Fruit fly (Drosophila melanogaster) whole organism, embryonic: ENCODE results near the gene CG10337.

ENCODE experiments used
- CG10209 ChIP-seq: fragments of 200-800 bp; sonication (Bioruptor generic); optimal IDR thresholded peaks from 3 replicates; lab custom pipeline; 2017; ENCODE audit warnings: missing biosample characterization, mild to moderate bottlenecking, missing genetic modification characterization, missing genetic modification reagents
- CG10267 ChIP-seq: fragments of 200-800 bp; sonication (Bioruptor generic); optimal IDR thresholded peaks from 2 replicates; lab custom pipeline; 2018; ENCODE audit warnings: missing biosample characterization, mild to moderate bottlenecking, missing genetic modification characterization, moderate library complexity
- CG11247 ChIP-seq: fragments of 200-800 bp; sonication (Bioruptor generic); IDR thresholded peaks from 2 replicates; pipeline ENCODE4 v1.3.6; 2022; ENCODE audit warnings: missing biosample characterization, missing genetic modification characterization
- CG11504 ChIP-seq: fragments of 200-800 bp; sonication (Bioruptor generic); optimal IDR thresholded peaks from 3 replicates; lab custom pipeline; 2019; ENCODE audit warnings: missing biosample characterization, mild to moderate bottlenecking, missing genetic modification characterization, moderate library complexity
- CG12769 ChIP-seq: fragments of 200-800 bp; sonication (Bioruptor generic); optimal IDR thresholded peaks from 2 replicates; lab custom pipeline; 2019; ENCODE audit warnings: missing biosample characterization, mild to moderate bottlenecking, missing genetic modification characterization, moderate library complexity
- CG13287 ChIP-seq: fragments of 200-800 bp; sonication (Bioruptor generic); IDR thresholded peaks from 2 replicates; pipeline ENCODE4 v1.3.6; 2022; ENCODE audit warnings: missing biosample characterization, missing genetic modification characterization; ENCODE audit not compliant: partially characterized antibody
- CG13775 ChIP-seq: fragments of 200-800 bp; sonication (Bioruptor generic); optimal IDR thresholded peaks from 3 replicates; lab custom pipeline; 2017; ENCODE audit warnings: missing biosample characterization, mild to moderate bottlenecking, missing genetic modification characterization
- CG18262 ChIP-seq: fragments of 200-800 bp; optimal IDR thresholded peaks from 3 replicates; lab custom pipeline; 2019; ENCODE audit warnings: missing biosample characterization, mild to moderate bottlenecking, missing genetic modification characterization, moderate library complexity
- CG1832 ChIP-seq: fragments of 200-800 bp; sonication (Bioruptor generic); optimal IDR thresholded peaks from 2 replicates; lab custom pipeline; 2017; ENCODE audit warnings: missing biosample characterization, mild to moderate bottlenecking, missing genetic modification characterization, inconsistent platforms
- CG18476 ChIP-seq: fragments of 200-800 bp; sonication (Bioruptor generic); optimal IDR thresholded peaks from 2 replicates; lab custom pipeline; 2016; ENCODE audit warnings: missing biosample characterization, mild to moderate bottlenecking, missing genetic modification characterization
- CG42726 ChIP-seq: fragments of 200-800 bp; sonication (Bioruptor generic); IDR thresholded peaks from 2 replicates; pipeline ENCODE4 v1.3.6; 2022; ENCODE audit warnings: missing biosample characterization, missing genetic modification characterization; ENCODE audit not compliant: partially characterized antibody
- CG43689 ChIP-seq: fragments of 200-800 bp; sonication (Bioruptor generic); IDR thresholded peaks from 2 replicates; pipeline ENCODE4 v1.3.6; 2022; ENCODE audit warnings: missing biosample characterization, missing genetic modification characterization
- CG4404 ChIP-seq: fragments of 200-800 bp; sonication (Bioruptor generic); IDR thresholded peaks from 2 replicates; pipeline ENCODE4 v1.3.6; 2022; ENCODE audit warnings: missing biosample characterization, missing genetic modification characterization
- CG6689 ChIP-seq: fragments of 200-800 bp; sonication (Bioruptor generic); IDR thresholded peaks from 2 replicates; pipeline ENCODE4 v1.3.6; 2022; ENCODE audit warnings: missing biosample characterization, missing genetic modification characterization
- CG7372 ChIP-seq: fragments of 200-800 bp; sonication (Bioruptor generic); IDR thresholded peaks from 2 replicates; pipeline ENCODE4 v1.3.6; 2022; ENCODE audit warnings: missing biosample characterization, missing genetic modification characterization
- CG7745 ChIP-seq: fragments of 200-800 bp; sonication (Bioruptor generic); optimal IDR thresholded peaks from 2 replicates; lab custom pipeline; 2018; ENCODE audit warnings: missing biosample characterization, mild to moderate bottlenecking, missing genetic modification characterization, moderate library complexity
- CG8290 ChIP-seq, 3 experiments: fragments of 200-800 bp; sonication (Bioruptor generic); optimal IDR thresholded peaks; 2 replicates each; lab custom pipeline; 2016 to 2019; ENCODE audit warnings: missing biosample characterization in 3 of 3, missing genetic modification characterization in 3 of 3, mild to moderate bottlenecking in 2 of 3, moderate library complexity in 1 of 3
- CG8388 ChIP-seq: fragments of 200-800 bp; sonication (Bioruptor generic); optimal IDR thresholded peaks from 2 replicates; lab custom pipeline; 2019; ENCODE audit warnings: missing biosample characterization, mild to moderate bottlenecking, missing genetic modification characterization, moderate library complexity
- Ets65A ChIP-seq: fragments of 200-800 bp; sonication (Bioruptor generic); peaks from one replicate; lab custom pipeline; 2016; ENCODE audit warnings: missing biosample characterization, missing genetic modification characterization
- Fer2 ChIP-seq: fragments of 200-800 bp; sonication (Bioruptor generic); optimal IDR thresholded peaks from 2 replicates; lab custom pipeline; 2018; ENCODE audit warnings: missing biosample characterization, mild to moderate bottlenecking, missing genetic modification characterization, moderate library complexity
- GATAe ChIP-seq: fragments of 200-800 bp; sonication (Bioruptor generic); conservative IDR thresholded peaks from 2 replicates; pipeline ENCODE4 v1.3.6; 2022; ENCODE audit warnings: missing biosample characterization, missing genetic modification characterization
- HmgZ ChIP-seq: fragments of 200-800 bp; sonication (Bioruptor generic); optimal IDR thresholded peaks from 2 replicates; lab custom pipeline; 2018; ENCODE audit warnings: missing biosample characterization, mild to moderate bottlenecking, missing genetic modification characterization
- Hmr ChIP-seq: fragments of 200-800 bp; sonication (Bioruptor generic); optimal IDR thresholded peaks from 3 replicates; lab custom pipeline; 2017; ENCODE audit warnings: mild to moderate bottlenecking, missing biosample characterization, missing genetic modification reagents, missing genetic modification characterization
- Hr39 ChIP-seq: fragments of >200 bp; optimal IDR thresholded peaks from 2 replicates; lab custom pipeline; 2017
- Hsf ChIP-seq: fragments of 200-800 bp; sonication (Bioruptor generic); optimal IDR thresholded peaks from 3 replicates; lab custom pipeline; 2016; ENCODE audit warnings: missing biosample characterization, missing genetic modification characterization
- MESR4 ChIP-seq: fragments of 200-800 bp; sonication (Bioruptor generic); optimal IDR thresholded peaks from 2 replicates; lab custom pipeline; 2018; ENCODE audit warnings: missing biosample characterization, mild to moderate bottlenecking, missing genetic modification characterization, moderate library complexity
- Myb ChIP-seq: fragments of 200-800 bp; sonication (Bioruptor generic); optimal IDR thresholded peaks from 2 replicates; lab custom pipeline; 2016; ENCODE audit warnings: missing biosample characterization, missing genetic modification characterization
- Rfx ChIP-seq: fragments of 200-800 bp; sonication (Bioruptor generic); IDR thresholded peaks from 2 replicates; pipeline ENCODE4 v1.3.6; 2022; ENCODE audit warnings: missing biosample characterization, missing genetic modification characterization
- ap ChIP-seq: fragments of 200-800 bp; sonication (Bioruptor generic); IDR thresholded peaks from 2 replicates; pipeline ENCODE4 v1.3.6; 2022; ENCODE audit warnings: missing biosample characterization, missing genetic modification characterization
- ash1 ChIP-seq: fragments of 200-800 bp; sonication (Bioruptor generic); optimal IDR thresholded peaks from 2 replicates; lab custom pipeline; 2018; ENCODE audit warnings: missing biosample characterization, mild to moderate bottlenecking, missing genetic modification characterization
- cas ChIP-seq: fragments of 200-800 bp; sonication (Bioruptor generic); IDR thresholded peaks from 2 replicates; pipeline ENCODE4 v1.3.6; 2022; ENCODE audit warnings: missing biosample characterization, missing genetic modification characterization
- chinmo ChIP-seq: fragments of 200-800 bp; sonication (Bioruptor generic); IDR thresholded peaks from 4 replicates; pipeline ENCODE4 v1.3.6; 2022; ENCODE audit warnings: missing biosample characterization, missing genetic modification characterization; ENCODE audit not compliant: partially characterized antibody
- dati ChIP-seq: fragments of 200-800 bp; sonication (Bioruptor generic); IDR thresholded peaks from 2 replicates; pipeline ENCODE4 v1.3.6; 2022; ENCODE audit warnings: missing biosample characterization, missing genetic modification characterization
- exex ChIP-seq: fragments of 200-800 bp; sonication (Bioruptor generic); optimal IDR thresholded peaks from 4 replicates; lab custom pipeline; 2018; ENCODE audit warnings: missing biosample characterization, mild to moderate bottlenecking, missing genetic modification characterization, moderate library complexity
- fu2 ChIP-seq: fragments of 200-800 bp; sonication (Bioruptor generic); optimal IDR thresholded peaks from 2 replicates; lab custom pipeline; 2016; ENCODE audit warnings: missing biosample characterization, missing genetic modification characterization
- gsb ChIP-seq: fragments of 200-800 bp; sonication (Bioruptor generic); IDR thresholded peaks from 2 replicates; pipeline ENCODE4 v1.3.6; 2022; ENCODE audit warnings: missing biosample characterization, missing genetic modification characterization
- jumu ChIP-seq: fragments of 200-800 bp; sonication (Bioruptor generic); optimal IDR thresholded peaks from 3 replicates; lab custom pipeline; 2016; ENCODE audit warnings: missing biosample characterization, missing genetic modification characterization
- lbe ChIP-seq: fragments of 200-800 bp; sonication (Bioruptor generic); optimal IDR thresholded peaks from 2 replicates; lab custom pipeline; 2016; ENCODE audit warnings: missing biosample characterization, mild to moderate bottlenecking, missing genetic modification characterization
- nau ChIP-seq: fragments of 200-800 bp; sonication (Bioruptor generic); optimal IDR thresholded peaks from 3 replicates; lab custom pipeline; 2017; ENCODE audit warnings: missing biosample characterization, mild to moderate bottlenecking, missing genetic modification characterization, missing genetic modification reagents
- otp ChIP-seq: fragments of 200-800 bp; sonication (Bioruptor generic); IDR thresholded peaks from 3 replicates; pipeline ENCODE4, ENCODE4 v1.3.6; 2022; ENCODE audit warnings: missing biosample characterization, missing genetic modification characterization
- psq ChIP-seq: fragments of 200-800 bp; sonication (Bioruptor generic); optimal IDR thresholded peaks from 2 replicates; lab custom pipeline; 2017; ENCODE audit warnings: missing biosample characterization, missing genetic modification characterization
- salm ChIP-seq: fragments of 200-800 bp; sonication (Bioruptor generic); optimal IDR thresholded peaks from 2 replicates; lab custom pipeline; 2018; ENCODE audit warnings: missing biosample characterization, mild to moderate bottlenecking, missing genetic modification characterization
- schlank ChIP-seq: fragments of 200-800 bp; sonication (Bioruptor generic); optimal IDR thresholded peaks from 2 replicates; lab custom pipeline; 2018; ENCODE audit warnings: missing biosample characterization, mild to moderate bottlenecking, missing genetic modification characterization
- shn ChIP-seq: fragments of 200-800 bp; sonication (Bioruptor generic); optimal IDR thresholded peaks from 3 replicates; lab custom pipeline; 2016; ENCODE audit warnings: missing biosample characterization, missing genetic modification characterization
- sisA ChIP-seq: fragments of 200-800 bp; sonication (Bioruptor generic); IDR thresholded peaks from 2 replicates; pipeline ENCODE4 v1.3.6; 2022; ENCODE audit warnings: missing biosample characterization, missing genetic modification characterization
- slp2 ChIP-seq: fragments of 200-800 bp; sonication (Bioruptor generic); optimal IDR thresholded peaks from 2 replicates; lab custom pipeline; 2016; ENCODE audit warnings: missing biosample characterization, missing genetic modification characterization
- sqz ChIP-seq: fragments of 200-800 bp; sonication (Bioruptor generic); optimal IDR thresholded peaks from 3 replicates; lab custom pipeline; 2018; ENCODE audit warnings: missing biosample characterization, mild to moderate bottlenecking, missing genetic modification characterization
- zfh1 ChIP-seq: fragments of 200-800 bp; sonication (Bioruptor generic); IDR thresholded peaks from 3 replicates; pipeline ENCODE4 v1.3.6; 2022; ENCODE audit warnings: missing biosample characterization, missing genetic modification characterization

Gene CG10337

dm6 chr2L:19586436-19587333 lies 39.9 kb upstream of the CG10337 start, which contains the start of gene Lar (continued):
- TF ChIP-seq slp2 (peak; percentile 34), CG8290 (GFP tag; optimal IDR thresholded peaks at IDR 0.05; lab: Kevin White, UChicago) (no peak), CG8290 (tag; optimal IDR thresholded peaks at IDR 0.05; lab: Kevin White, UChicago) (peak; percentile 17 to 81), CG13775 (GFP tag; lab: Kevin White, UChicago) (peak; percentile 48), CG7745 (tag; lab: Kevin White, UChicago) (no peak), Ets65A (peak; percentile 88), gsb (GFP tag; lab: Robert Waterston, UW) (no peak), schlank (no peak), CG10209 (peak; percentile 47), CG18476 (GFP tag; lab: Kevin White, UChicago) (peak; percentile 1), fu2 (peak; percentile 60), Fer2 (no peak), jumu (GFP tag; lab: Kevin White, UChicago) (peak; percentile 76), CG43689 (GFP tag; lab: Robert Waterston, UW) (no peak), sisA (peak; percentile 57), CG11247 (GFP tag; lab: Robert Waterston, UW) (peak; percentile 41; the same call in 1 of the 2 replicates), Rfx (peak; percentile 79), CG1832 (GFP tag; lab: Kevin White, UChicago) (no peak), HmgZ (peak; percentile 85), ap (GFP tag; lab: Robert Waterston, UW) (no peak), CG13287 (GFP tag; lab: Robert Waterston, UW) (peak; percentile 54), psq (GFP tag; lab: Kevin White, UChicago) (no peak), nau (GFP tag; lab: Kevin White, UChicago) (no peak), CG11504 (tag; lab: Kevin White, UChicago) (peak; percentile 67), sqz (GFP tag; lab: Kevin White, UChicago) (no peak), CG10267 (tag; lab: Kevin White, UChicago) (peak; percentile 58), chinmo (no peak), otp (GFP tag; lab: Robert Waterston, UW) (no peak), CG4404 (0 out of 2 replicates have a peak, but pooled peaks have one; percentile 20), Hmr (peak; percentile 48), CG8388 (GFP tag; lab: Kevin White, UChicago) (peak; percentile 42), cas (0 out of 2 replicates have a peak, but pooled peaks have one; percentile 17), Hr39 (lab: Kevin White, UChicago) (no peak), Hsf (GFP tag; lab: Kevin White, UChicago) (peak; percentile 69), salm (tag; lab: Kevin White, UChicago) (no peak), exex (no peak), CG12769 (peak; percentile 40), CG18262 (tag; lab: Kevin White, UChicago) (peak; percentile 50), ash1 (GFP tag; lab: Kevin White, UChicago) (no peak), zfh1 (peak; percentile 67), dati (GFP tag; lab: Robert Waterston, UW) (no peak), Myb (peak; percentile 77), shn (GFP tag; lab: Kevin White, UChicago) (peak; percentile 71), MESR4 (GFP tag; lab: Kevin White, UChicago) (peak; percentile 80), CG7372 (GFP tag; lab: Robert Waterston, UW) (peak; percentile 43; the same call in 1 of the 2 replicates), CG6689 (GFP tag; lab: Robert Waterston, UW) (peak; percentile 39; the same call in 1 of the 2 replicates), lbe (GFP tag; lab: Kevin White, UChicago) (no peak), GATAe (GFP tag; lab: Robert Waterston, UW) (no peak), CG42726 (GFP tag; lab: Robert Waterston, UW) (no peak)
